Fruit fly (Drosophila melanogaster) whole organism, embryonic: ENCODE data around the gene Adgf-D.

ENCODE experiments used
- BEAF-32 ChIP-seq: fragments of 200-800 bp; sonication (Bioruptor generic); optimal IDR thresholded peaks from 3 replicates; lab custom pipeline; 2017; ENCODE audit warnings: missing biosample characterization, missing genetic modification characterization, mild to moderate bottlenecking, moderate library complexity, missing genetic modification reagents
- BtbVII ChIP-seq: fragments of 200-800 bp; sonication (Bioruptor generic); optimal IDR thresholded peaks from 3 replicates; lab custom pipeline; 2017; ENCODE audit warnings: missing biosample characterization, mild to moderate bottlenecking, missing genetic modification characterization
- CG10267 ChIP-seq: fragments of 200-800 bp; sonication (Bioruptor generic); optimal IDR thresholded peaks from 2 replicates; lab custom pipeline; 2018; ENCODE audit warnings: missing biosample characterization, mild to moderate bottlenecking, missing genetic modification characterization, moderate library complexity
- CG11504 ChIP-seq: fragments of 200-800 bp; sonication (Bioruptor generic); optimal IDR thresholded peaks from 3 replicates; lab custom pipeline; 2019; ENCODE audit warnings: missing biosample characterization, mild to moderate bottlenecking, missing genetic modification characterization, moderate library complexity
- CG12071 ChIP-seq: fragments of 200-800 bp; sonication (Bioruptor generic); optimal IDR thresholded peaks from 3 replicates; lab custom pipeline; 2018; ENCODE audit warnings: missing biosample characterization, mild to moderate bottlenecking, missing genetic modification characterization
- CG14667 ChIP-seq: fragments of 200-800 bp; sonication (Bioruptor generic); IDR thresholded peaks from 2 replicates; pipeline ENCODE4 v1.3.6; 2022; ENCODE audit warnings: missing biosample characterization, missing genetic modification characterization
- CG15514 ChIP-seq: fragments of 200-800 bp; sonication (Bioruptor generic); optimal IDR thresholded peaks from 3 replicates; lab custom pipeline; 2017; ENCODE audit warnings: missing biosample characterization, missing genetic modification characterization, mild to moderate bottlenecking, moderate library complexity, missing genetic modification reagents
- CG16863 ChIP-seq: fragments of 200-800 bp; sonication (Bioruptor generic); optimal IDR thresholded peaks from 3 replicates; lab custom pipeline; 2016; ENCODE audit warnings: missing biosample characterization, missing genetic modification characterization
- CG17186 ChIP-seq: fragments of 200-800 bp; sonication (Bioruptor generic); optimal IDR thresholded peaks from 3 replicates; lab custom pipeline; 2017; ENCODE audit warnings: missing biosample characterization, missing genetic modification reagents, missing genetic modification characterization
- CG18011 ChIP-seq: fragments of 200-800 bp; sonication (Bioruptor generic); optimal IDR thresholded peaks from 2 replicates; lab custom pipeline; 2017; ENCODE audit warnings: missing biosample characterization, missing genetic modification characterization, mild to moderate bottlenecking, moderate library complexity, missing genotype
- CG18764 ChIP-seq: fragments of 200-800 bp; sonication (Bioruptor generic); optimal IDR thresholded peaks from 3 replicates; lab custom pipeline; 2016; ENCODE audit warnings: missing biosample characterization, missing genetic modification characterization
- CG2889 ChIP-seq: fragments of 200-800 bp; sonication (Bioruptor generic); IDR thresholded peaks from 3 replicates; pipeline ENCODE4 v1.3.6; 2022; ENCODE audit warnings: missing biosample characterization, missing genetic modification characterization
- CG31224 ChIP-seq: fragments of 200-800 bp; sonication (Bioruptor generic); IDR thresholded peaks from 2 replicates; pipeline ENCODE4 v1.3.6; 2022; ENCODE audit warnings: missing biosample characterization, missing genetic modification characterization
- CG33557 ChIP-seq: fragments of 200-800 bp; sonication (Bioruptor generic); optimal IDR thresholded peaks from 2 replicates; lab custom pipeline; 2019; ENCODE audit warnings: missing biosample characterization, mild to moderate bottlenecking, missing genetic modification characterization, moderate library complexity
- CG7556 ChIP-seq: fragments of 200-800 bp; sonication (Bioruptor generic); optimal IDR thresholded peaks from 2 replicates; lab custom pipeline; 2017; ENCODE audit warnings: missing biosample characterization, mild to moderate bottlenecking, missing genetic modification characterization
- CG7987 ChIP-seq: fragments of 200-800 bp; sonication (Bioruptor generic); optimal IDR thresholded peaks from 2 replicates; lab custom pipeline; 2018; ENCODE audit warnings: missing biosample characterization, mild to moderate bottlenecking, missing genetic modification characterization, moderate library complexity
- CG8478 ChIP-seq: fragments of >200 bp; optimal IDR thresholded peaks from 2 replicates; lab custom pipeline; 2018
- CG9727 ChIP-seq: fragments of 200-800 bp; sonication (Bioruptor generic); optimal IDR thresholded peaks from 3 replicates; lab custom pipeline; 2017; ENCODE audit warnings: missing biosample characterization, mild to moderate bottlenecking, missing genetic modification characterization
- CoRest ChIP-seq: fragments of 200-800 bp; sonication (Bioruptor generic); optimal IDR thresholded peaks from 3 replicates; lab custom pipeline; 2018; ENCODE audit warnings: missing biosample characterization, mild to moderate bottlenecking, missing genetic modification characterization, moderate library complexity
- D ChIP-seq, 2 experiments: fragments of 200-800 bp in 1 of 2; fragments of >200 bp in 1 of 2; sonication (Bioruptor generic) in 1 of 2; optimal IDR thresholded peaks; 2 replicates in 1 of 2; 3 replicates in 1 of 2; lab custom pipeline; 2017; ENCODE audit warnings: mild to moderate bottlenecking in 1 of 2, missing biosample characterization in 1 of 2, missing genetic modification characterization in 1 of 2, missing genetic modification reagents in 1 of 2
- Fer3 ChIP-seq: fragments of 200-800 bp; sonication (Bioruptor generic); optimal IDR thresholded peaks from 2 replicates; lab custom pipeline; 2018; ENCODE audit warnings: missing biosample characterization, mild to moderate bottlenecking, missing genetic modification characterization, moderate library complexity
- H2.0 ChIP-seq: fragments of 200-800 bp; sonication (Bioruptor generic); IDR thresholded peaks from 2 replicates; pipeline ENCODE4 v1.3.6; 2022; ENCODE audit warnings: missing biosample characterization, missing genetic modification characterization
- Hand ChIP-seq: fragments of 200-800 bp; sonication (Bioruptor generic); optimal IDR thresholded peaks from 2 replicates; lab custom pipeline; 2017; ENCODE audit warnings: mild to moderate bottlenecking, missing biosample characterization, missing genetic modification reagents, missing genetic modification characterization
- HmgZ ChIP-seq: fragments of 200-800 bp; sonication (Bioruptor generic); optimal IDR thresholded peaks from 2 replicates; lab custom pipeline; 2018; ENCODE audit warnings: missing biosample characterization, mild to moderate bottlenecking, missing genetic modification characterization
- Hr39 ChIP-seq: fragments of >200 bp; optimal IDR thresholded peaks from 2 replicates; lab custom pipeline; 2017
- Hsf ChIP-seq: fragments of 200-800 bp; sonication (Bioruptor generic); optimal IDR thresholded peaks from 3 replicates; lab custom pipeline; 2016; ENCODE audit warnings: missing biosample characterization, missing genetic modification characterization
- Jarid2 ChIP-seq: fragments of 200-800 bp; sonication (Bioruptor generic); optimal IDR thresholded peaks from 3 replicates; lab custom pipeline; 2017; ENCODE audit warnings: mild to moderate bottlenecking, missing biosample characterization, missing genetic modification reagents, missing genetic modification characterization
- Mad ChIP-seq: fragments of 200-800 bp; sonication (Bioruptor generic); optimal IDR thresholded peaks from 2 replicates; lab custom pipeline; 2016; ENCODE audit warnings: missing biosample characterization, missing genetic modification characterization
- Max ChIP-seq: fragments of 200-800 bp; sonication (Bioruptor generic); optimal IDR thresholded peaks from 2 replicates; lab custom pipeline; 2016; ENCODE audit warnings: missing biosample characterization, mild to moderate bottlenecking, missing genetic modification characterization
- Med ChIP-seq: fragments of 200-800 bp; sonication (Bioruptor generic); peaks from one replicate; lab custom pipeline; 2016; ENCODE audit warnings: missing biosample characterization, missing genetic modification characterization, mild to moderate bottlenecking, inconsistent platforms, moderate library complexity
- Sin3A ChIP-seq: fragments of >200 bp; optimal IDR thresholded peaks from 2 replicates; lab custom pipeline; 2018
- Sox102F ChIP-seq: fragments of 200-800 bp; sonication (Bioruptor generic); optimal IDR thresholded peaks from 2 replicates; lab custom pipeline; 2018; ENCODE audit warnings: missing biosample characterization, mild to moderate bottlenecking, missing genetic modification characterization, moderate library complexity
- Sry-δ ChIP-seq: fragments of 200-800 bp; sonication (Bioruptor generic); optimal IDR thresholded peaks from 2 replicates; lab custom pipeline; 2016; ENCODE audit warnings: missing biosample characterization, missing genetic modification characterization
- Trl ChIP-seq, 3 experiments: fragments of >200 bp in 2 of 3; fragments of 200-800 bp in 1 of 3; sonication (Bioruptor generic) in 1 of 3; optimal IDR thresholded peaks; 2 replicates in 1 of 3; 3 replicates in 2 of 3; lab custom pipeline; 2016 to 2017; ENCODE audit warnings: missing biosample characterization in 1 of 3, missing genetic modification characterization in 1 of 3
- bcd ChIP-seq: fragments of 200-800 bp; sonication (Bioruptor generic); optimal IDR thresholded peaks from 2 replicates; lab custom pipeline; 2017; ENCODE audit warnings: missing biosample characterization, mild to moderate bottlenecking, missing genetic modification characterization
- crol ChIP-seq: fragments of 200-800 bp; sonication (Bioruptor generic); IDR thresholded peaks from 2 replicates; pipeline ENCODE4 v1.3.6; 2022; ENCODE audit warnings: missing biosample characterization, missing genetic modification characterization
- da ChIP-seq: fragments of 200-800 bp; sonication (Bioruptor generic); optimal IDR thresholded peaks from 2 replicates; lab custom pipeline; 2016; ENCODE audit warnings: missing biosample characterization, missing genetic modification characterization
- emc ChIP-seq: fragments of 200-800 bp; sonication (Bioruptor generic); optimal IDR thresholded peaks from 2 replicates; lab custom pipeline; 2016; ENCODE audit warnings: missing biosample characterization, missing genetic modification characterization
- fru ChIP-seq: fragments of >200 bp; optimal IDR thresholded peaks from 2 replicates; lab custom pipeline; 2017
- gfzf ChIP-seq: fragments of 200-800 bp; sonication (Bioruptor generic); optimal IDR thresholded peaks from 2 replicates; lab custom pipeline; 2016; ENCODE audit warnings: missing biosample characterization, mild to moderate bottlenecking, missing genetic modification characterization, moderate library complexity
- jumu ChIP-seq: fragments of 200-800 bp; sonication (Bioruptor generic); optimal IDR thresholded peaks from 3 replicates; lab custom pipeline; 2016; ENCODE audit warnings: missing biosample characterization, missing genetic modification characterization
- pum ChIP-seq: fragments of 200-800 bp; sonication (Bioruptor generic); optimal IDR thresholded peaks from 2 replicates; lab custom pipeline; 2016; ENCODE audit warnings: missing biosample characterization, missing genetic modification characterization
- slp2 ChIP-seq: fragments of 200-800 bp; sonication (Bioruptor generic); optimal IDR thresholded peaks from 2 replicates; lab custom pipeline; 2016; ENCODE audit warnings: missing biosample characterization, missing genetic modification characterization
- sug ChIP-seq: fragments of 200-800 bp; optimal IDR thresholded peaks from 2 replicates; lab custom pipeline; 2019; ENCODE audit warnings: missing biosample characterization, mild to moderate bottlenecking, missing genetic modification characterization, moderate library complexity
- tin ChIP-seq: fragments of 200-800 bp; sonication (Bioruptor generic); optimal IDR thresholded peaks from 3 replicates; lab custom pipeline; 2016; ENCODE audit warnings: missing biosample characterization, missing genetic modification characterization
- trem ChIP-seq: fragments of 200-800 bp; optimal IDR thresholded peaks from 3 replicates; lab custom pipeline; 2019; ENCODE audit warnings: missing biosample characterization, mild to moderate bottlenecking, missing genetic modification characterization, moderate library complexity
- unc-4 ChIP-seq: fragments of 200-800 bp; sonication (Bioruptor generic); IDR thresholded peaks from 2 replicates; pipeline ENCODE4 v1.3.6; 2022; ENCODE audit warnings: missing biosample characterization, missing genetic modification characterization; ENCODE audit not compliant: partially characterized antibody
- zfh2 ChIP-seq: fragments of 200-800 bp; sonication (Bioruptor generic); optimal IDR thresholded peaks from 2 replicates; lab custom pipeline; 2016; ENCODE audit warnings: missing biosample characterization, missing genetic modification characterization

The Adgf-D gene

dm6 chr3R:13683624-13684568 is 21.3 kb downstream of the Adgf-D start, which contains the start of gene flfl (continued):
- TF ChIP-seq Fer3 = no peak
- TF ChIP-seq CG8478 (lab: Kevin White, UChicago) = peak; percentile 85
- TF ChIP-seq Med = peak; percentile 90
- peak; percentile 3 for TF ChIP-seq tin (GFP tag; lab: Kevin White, UChicago)
- TF ChIP-seq CoRest (tag; lab: Kevin White, UChicago) = peak; percentile 35
- TF ChIP-seq CG33557 (GFP tag; lab: Kevin White, UChicago) = peak; percentile 1
- TF ChIP-seq crol (GFP tag; lab: Robert Waterston, UW) = no peak
- TF ChIP-seq Trl (optimal IDR thresholded peaks at IDR 0.05; lab: Kevin White, UChicago) = peak; percentile 100
- peak; percentile 61 for TF ChIP-seq Trl (GFP tag; optimal IDR thresholded peaks at IDR 0.05; lab: Kevin White, UChicago)
- TF ChIP-seq Sin3A (lab: Kevin White, UChicago) = peak; percentile 98
- TF ChIP-seq emc (GFP tag; lab: Kevin White, UChicago) = peak; percentile 28
- no peak for TF ChIP-seq CG31224 (GFP tag; lab: Robert Waterston, UW)
- peak; percentile 9 for TF ChIP-seq CG7556 (GFP tag; lab: Kevin White, UChicago)
- peak; percentile 98 for TF ChIP-seq BEAF-32 (GFP tag; lab: Kevin White, UChicago)
- peak; percentile 0 for TF ChIP-seq Hsf (GFP tag; lab: Kevin White, UChicago)
- TF ChIP-seq Mad (GFP tag; lab: Kevin White, UChicago) = no peak
- peak; percentile 35 for TF ChIP-seq jumu (GFP tag; lab: Kevin White, UChicago)
- TF ChIP-seq CG14667 (GFP tag; lab: Robert Waterston, UW) = no peak
- TF ChIP-seq CG17186 (GFP tag; lab: Kevin White, UChicago) = peak; percentile 75
- peak; percentile 22 for TF ChIP-seq CG16863 (GFP tag; lab: Kevin White, UChicago)
- TF ChIP-seq fru = no peak
- TF ChIP-seq D (optimal IDR thresholded peaks at IDR 0.05; lab: Kevin White, UChicago) = peak; percentile 26
- TF ChIP-seq D (GFP tag; optimal IDR thresholded peaks at IDR 0.05; lab: Kevin White, UChicago) = no peak
- TF ChIP-seq Hr39 (lab: Kevin White, UChicago) = no peak
- peak; percentile 35 for TF ChIP-seq CG18764
- peak; percentile 74 for TF ChIP-seq CG7987 (GFP tag; lab: Kevin White, UChicago)
- peak; percentile 63 for TF ChIP-seq gfzf
- peak; percentile 2 for TF ChIP-seq zfh2
- TF ChIP-seq HmgZ (tag; lab: Kevin White, UChicago) = peak; percentile 70
- peak; percentile 29 for TF ChIP-seq bcd (GFP tag; lab: Kevin White, UChicago)
- TF ChIP-seq Hand (GFP tag; lab: Kevin White, UChicago) = peak; percentile 48
- peak; percentile 21 for TF ChIP-seq CG18011 (GFP tag; lab: Kevin White, UChicago)
- no peak for TF ChIP-seq da (GFP tag; lab: Kevin White, UChicago)
- TF ChIP-seq unc-4 (GFP tag; lab: Robert Waterston, UW) = no peak
- TF ChIP-seq pum (GFP tag; lab: Kevin White, UChicago) = peak; percentile 13
- peak; percentile 61 for TF ChIP-seq sug (tag; lab: Kevin White, UChicago)
- TF ChIP-seq Sry-δ (GFP tag; lab: Kevin White, UChicago) = peak; percentile 90
- TF ChIP-seq CG12071 (GFP tag; lab: Kevin White, UChicago) = peak; percentile 44
- peak; percentile 54 for TF ChIP-seq trem (tag; lab: Kevin White, UChicago)
- TF ChIP-seq CG10267 (tag; lab: Kevin White, UChicago) = peak; percentile 82
- no peak for TF ChIP-seq CG2889 (GFP tag; lab: Robert Waterston, UW)
- peak; percentile 1 for TF ChIP-seq Max
- TF ChIP-seq H2.0 (GFP tag; lab: Robert Waterston, UW) = no peak
- TF ChIP-seq Jarid2 = peak; percentile 31
- peak; percentile 18 for TF ChIP-seq Sox102F (GFP tag; lab: Kevin White, UChicago)
- peak; percentile 26 for TF ChIP-seq CG11504 (tag; lab: Kevin White, UChicago)
- TF ChIP-seq BtbVII (GFP tag; lab: Kevin White, UChicago) = peak; percentile 19
- TF ChIP-seq slp2 = peak; percentile 18
- TF ChIP-seq CG9727 (GFP tag; lab: Kevin White, UChicago) = peak; percentile 27
- TF ChIP-seq CG15514 (GFP tag; lab: Kevin White, UChicago) = peak; percentile 42
